Fruit fly (Drosophila melanogaster) Kc167 (cell line): ENCODE measurements around the gene tinc.

ENCODE experiments used
- Sin3A ChIP-seq: fragments of >200 bp; optimal IDR thresholded peaks from 2 replicates; lab custom pipeline; 2018; ENCODE audit warnings: missing external identifiers
- h ChIP-seq: fragments of >200 bp; optimal IDR thresholded peaks from 3 replicates; lab custom pipeline; 2018; ENCODE audit warnings: missing external identifiers
- psq ChIP-seq: fragments of >200 bp; optimal IDR thresholded peaks from 2 replicates; lab custom pipeline; 2017; ENCODE audit warnings: missing external identifiers
- ttk ChIP-seq: sonication (Bioruptor generic); optimal IDR thresholded peaks from 2 replicates; lab custom pipeline; 2017; ENCODE audit warnings: missing external identifiers

dm6 chr3R:17805092-17805491 is 6.2 kb upstream of the tinc start, which contains the start of gene Nnk:
- TF ChIP-seq ttk (lab: Kevin White, UChicago) (no peak), psq (lab: Kevin White, UChicago) (no peak), Sin3A (no peak), h (lab: Kevin White, UChicago) (no peak)
